Worm (Caenorhabditis elegans) whole organism, early embryonic: ENCODE measurements around the gene H03E18.2.
"Not testable (repeated sequence)": the region's sequence is repeated elsewhere in the genome, so short reads cannot be mapped to it uniquely, and the experiment has no call there.

Experiments
- F13C5.2 ChIP-seq: sonication (generic microtip); optimal IDR thresholded peaks from 2 replicates; lab custom pipeline; 2017; ENCODE audit warnings: mild to moderate bottlenecking, missing genetic modification characterization, inconsistent platforms, missing compliant biosample characterization
- aly-1 ChIP-seq: sonication (generic microtip); optimal IDR thresholded peaks from 2 replicates; lab custom pipeline; 2016; ENCODE audit warnings: missing genetic modification characterization, missing compliant biosample characterization
- ama-1 ChIP-seq: fragments of 150-350 bp; optimal IDR thresholded peaks from 2 replicates; lab custom pipeline; 2014
- ceh-36 ChIP-seq: sonication (generic microtip); optimal IDR thresholded peaks from 2 replicates; lab custom pipeline; 2016; ENCODE audit warnings: missing genetic modification characterization, inconsistent platforms, missing compliant biosample characterization
- flt-1 ChIP-seq: fragments of 200-800 bp; sonication (Bioruptor generic); IDR thresholded peaks from 2 replicates; pipeline ENCODE4 v1.3.6; 2022; ENCODE audit warnings: missing genetic modification characterization, missing compliant biosample characterization
- hmbx-1 ChIP-seq: sonication (generic microtip); optimal IDR thresholded peaks from 2 replicates; lab custom pipeline; 2016; ENCODE audit warnings: mild to moderate bottlenecking, missing genetic modification characterization, missing compliant biosample characterization
- hmg-4 ChIP-seq: fragments of 200-800 bp; sonication (Bioruptor generic); optimal IDR thresholded peaks from 2 replicates; lab custom pipeline; 2018; ENCODE audit warnings: mild to moderate bottlenecking, missing genetic modification characterization, missing compliant biosample characterization
- pes-1 ChIP-seq: fragments of 200-800 bp; sonication (Bioruptor generic); IDR thresholded peaks from 2 replicates; pipeline ENCODE4 v1.3.6; 2022; ENCODE audit warnings: missing genetic modification reagents, missing genetic modification characterization, missing compliant biosample characterization
- sea-1 ChIP-seq: fragments of 200-800 bp; sonication (Bioruptor generic); conservative IDR thresholded peaks from 2 replicates; pipeline ENCODE4 v1.3.6; 2022; ENCODE audit warnings: missing genetic modification characterization, missing compliant biosample characterization
- tbx-11 ChIP-seq: fragments of 200-800 bp; sonication (Bioruptor generic); IDR thresholded peaks from 2 replicates; pipeline ENCODE4 v1.3.6; 2022; ENCODE audit warnings: missing genetic modification characterization, missing compliant biosample characterization
- tbx-37 ChIP-seq: fragments of 200-800 bp; sonication (Bioruptor generic); conservative IDR thresholded peaks from 2 replicates; pipeline ENCODE4 v1.3.6; 2022; ENCODE audit warnings: missing genetic modification reagents, missing genetic modification characterization, missing compliant biosample characterization
- tra-4 ChIP-seq: sonication (generic microtip); optimal IDR thresholded peaks from 2 replicates; lab custom pipeline; 2017; ENCODE audit warnings: missing genetic modification characterization, missing compliant biosample characterization

DNA sequence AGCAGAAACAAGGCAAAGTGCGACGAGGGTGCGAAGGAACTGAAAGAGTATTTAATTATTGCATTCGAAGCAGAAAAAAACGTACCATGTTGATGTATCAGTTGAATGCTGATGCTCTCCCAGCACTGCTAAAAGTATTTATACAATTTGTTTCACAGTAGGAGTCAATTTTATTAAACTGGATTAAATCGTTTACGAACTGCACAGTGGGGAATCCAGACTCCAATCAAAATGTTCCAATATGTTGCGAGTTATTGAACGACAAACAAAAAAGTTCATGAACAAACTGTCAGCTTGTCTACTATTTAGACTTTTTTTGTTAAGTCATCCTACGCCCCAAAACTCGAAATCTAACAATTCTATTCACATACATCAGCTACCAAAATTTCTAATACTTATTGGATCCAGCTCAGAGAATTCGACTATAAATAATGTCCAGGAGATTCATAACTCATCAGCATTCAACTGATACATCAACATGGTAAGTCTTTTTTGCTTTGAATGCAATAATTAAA lies 18.0 kb upstream of the H03E18.2 start, which contains the start of the genes nspc-4 and nspc-5:
- not testable (repeated sequence) for TF ChIP-seq ama-1; hmg-4; aly-1; hmbx-1 (tag; lab: Kevin White, UChicago); tbx-37; tbx-11; tra-4 (tag; lab: Kevin White, UChicago); sea-1 (GFP tag; lab: Robert Waterston, UW); pes-1 (GFP tag; lab: Robert Waterston, UW); F13C5.2 (tag; lab: Kevin White, UChicago); flt-1 (GFP tag; lab: Robert Waterston, UW); ceh-36
